Fruit fly (Drosophila melanogaster): ENCODE results near the gene Sgs4.
A peak's percentile ranks its signal among the peaks of the same experiment; 100 is the strongest.
"Not testable (repeated sequence)": the region's sequence is repeated elsewhere in the genome, so short reads cannot be mapped to it uniquely, and the experiment has no call there.

The Sgs4 gene

DNA sequence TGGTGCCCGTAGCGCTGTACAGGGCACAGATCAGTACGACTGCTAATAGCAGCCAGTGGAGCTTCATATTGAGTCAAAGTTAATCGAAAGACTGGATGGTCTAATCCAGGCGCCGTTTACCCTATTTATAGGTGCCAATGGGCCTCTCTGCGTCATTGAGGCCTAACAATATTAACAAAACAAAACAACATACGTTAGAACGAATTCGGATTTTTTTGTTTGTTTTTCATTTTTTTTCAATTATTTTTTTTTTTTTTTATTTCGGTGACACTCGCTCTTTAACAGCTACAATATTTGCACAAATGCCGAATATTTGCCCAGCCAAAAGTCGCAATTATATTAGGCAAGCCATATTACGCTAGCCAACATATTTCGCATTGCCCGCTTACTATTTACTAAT lies 13.3 kb upstream of the Sgs4 start, which contains the start of gene CG14265:
CG14265 (minus strand) TSS at position 101 of the 400 bp plus-strand sequence.
- TF ChIP-seq CG3281 (GFP tag; optimal IDR thresholded peaks at IDR 0.05) (peak; percentile 12), CG10654 (GFP tag; optimal IDR thresholded peaks at IDR 0.05) (no peak)

DNA sequence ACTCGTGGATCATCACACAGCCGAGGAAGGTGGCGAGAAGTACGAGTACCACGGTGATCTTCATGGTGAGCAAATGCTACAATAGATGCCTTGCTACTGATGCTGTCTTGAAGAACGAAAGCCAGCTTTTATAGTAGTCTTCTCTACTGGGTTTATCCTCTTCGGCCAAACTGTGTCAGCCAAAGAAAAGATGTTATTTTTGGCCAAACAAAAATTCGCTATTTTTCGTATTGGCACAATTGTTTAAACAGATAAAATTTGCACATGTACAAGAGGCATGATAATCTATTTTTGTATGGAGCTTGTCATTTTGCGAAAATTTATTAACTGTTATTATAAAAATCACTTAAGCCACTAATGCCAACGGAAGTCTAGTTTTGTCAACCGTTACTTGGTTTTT lies 9.4 kb upstream of the Sgs4 start, which contains the start of gene ng2:
ng2 (minus strand) TSS at position 101 of the 400 bp plus-strand sequence.
- not testable (repeated sequence) for TF ChIP-seq CG17328 (GFP tag; IDR thresholded peaks at IDR 0.05); Opbp (GFP tag; IDR thresholded peaks at IDR 0.05; ENCODE audit: partially characterized antibody); CG11085 (GFP tag; IDR thresholded peaks at IDR 0.05)

DNA sequence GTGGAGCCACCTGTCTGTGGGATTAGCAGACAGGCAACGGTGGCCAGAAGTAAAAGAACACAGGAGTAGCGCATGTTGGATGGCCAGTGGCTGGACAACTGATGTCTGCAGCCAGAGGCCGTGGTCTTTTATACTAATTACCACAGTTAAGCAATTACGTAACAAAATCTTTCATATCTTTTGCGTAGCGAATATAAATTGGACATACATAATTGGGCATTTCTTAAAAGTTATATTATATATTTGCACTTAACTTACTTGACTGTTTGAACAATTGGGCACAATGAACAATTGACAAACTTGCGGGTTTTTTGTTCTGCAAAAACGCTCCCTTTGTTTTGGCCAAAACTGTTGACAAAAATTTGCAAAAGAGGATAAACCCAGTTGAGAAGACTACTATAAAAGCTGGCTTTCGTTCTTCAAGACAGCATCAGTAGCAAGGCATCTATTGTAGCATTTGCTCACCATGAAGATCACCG lies 7.9 kb upstream of the Sgs4 start, which contains the start of the genes ng3 and ng1:
ng3 (minus strand) TSS at position 101 of the 479 bp plus-strand sequence.
ng1 (plus strand) TSS at position 429 of the 479 bp plus-strand sequence.
- no peak for TF ChIP-seq CG3847 (GFP tag; IDR thresholded peaks at IDR 0.05)
- TF ChIP-seq Sin3A (optimal IDR thresholded peaks at IDR 0.05), result no peak
- no peak for TF ChIP-seq CG11560 (tag; IDR thresholded peaks at IDR 0.05)
- TF ChIP-seq ro (GFP tag; IDR thresholded peaks at IDR 0.05), result no peak
- TF ChIP-seq CG1024 (GFP tag; IDR thresholded peaks at IDR 0.05), result no peak
- TF ChIP-seq CG15269 (tag; optimal IDR thresholded peaks at IDR 0.05), result no peak
- no peak for TF ChIP-seq Sox100B (GFP tag; optimal IDR thresholded peaks at IDR 0.05)
- TF ChIP-seq unc-4 (GFP tag; IDR thresholded peaks at IDR 0.05; ENCODE audit: partially characterized antibody), result no peak
- no peak for TF ChIP-seq CG4328 (GFP tag; optimal IDR thresholded peaks at IDR 0.05)
- no peak for TF ChIP-seq MBD-R2 (GFP tag; IDR thresholded peaks at IDR 0.05)
- no peak for TF ChIP-seq CG17912 (GFP tag; optimal IDR thresholded peaks at IDR 0.05)
- TF ChIP-seq Blimp-1 (GFP tag; optimal IDR thresholded peaks at IDR 0.05), result no peak
- TF ChIP-seq sisA (GFP tag; IDR thresholded peaks at IDR 0.05), result no peak
- TF ChIP-seq H2.0 (GFP tag; IDR thresholded peaks at IDR 0.05), result no peak
- no peak for TF ChIP-seq CG6765 (GFP tag; optimal IDR thresholded peaks at IDR 0.05)
- TF ChIP-seq insv (GFP tag; optimal IDR thresholded peaks at IDR 0.05), result no peak

DNA sequence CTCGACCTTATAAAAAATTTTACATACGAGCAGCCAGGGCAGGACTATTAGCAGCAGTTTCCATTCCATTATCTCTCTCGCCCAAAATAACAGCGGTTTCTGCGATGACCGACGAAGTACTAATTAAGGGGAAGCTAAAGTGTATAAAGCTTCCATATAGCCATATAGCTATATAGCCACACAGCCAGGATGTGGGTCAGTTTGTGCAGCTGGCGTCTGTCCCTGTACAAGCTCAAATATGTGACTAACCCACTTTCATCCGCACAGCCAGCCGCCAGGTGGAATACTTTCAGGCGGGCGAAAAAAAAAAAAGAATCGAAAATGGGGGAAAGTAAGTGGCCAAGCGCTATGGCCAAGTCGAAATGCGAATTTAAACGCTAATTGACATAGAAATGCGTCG lies 5.8 kb upstream of the Sgs4 start, which contains the start of gene ng4:
ng4 (minus strand) TSS at position 101 of the 400 bp plus-strand sequence.
- no peak for TF ChIP-seq CG9437 (GFP tag; optimal IDR thresholded peaks at IDR 0.05)
- TF ChIP-seq chn (GFP tag; optimal IDR thresholded peaks at IDR 0.05), result no peak
- no peak for TF ChIP-seq CG33557 (GFP tag; optimal IDR thresholded peaks at IDR 0.05)
- no peak for TF ChIP-seq nerfin-1 (tag; optimal IDR thresholded peaks at IDR 0.05)
- no peak for TF ChIP-seq pzg (GFP tag; optimal IDR thresholded peaks at IDR 0.05)
- no peak for TF ChIP-seq CG4820 (GFP tag; optimal IDR thresholded peaks at IDR 0.05)
- TF ChIP-seq BtbVII (GFP tag; optimal IDR thresholded peaks at IDR 0.05), result no peak
- no peak for TF ChIP-seq Ravus (GFP tag; IDR thresholded peaks at IDR 0.05)
- no peak for TF ChIP-seq maf-S (GFP tag; optimal IDR thresholded peaks at IDR 0.05)
- TF ChIP-seq Six4 (GFP tag; optimal IDR thresholded peaks at IDR 0.05), result no peak
- TF ChIP-seq z (GFP tag; IDR thresholded peaks at IDR 0.05), result no peak
- no peak for TF ChIP-seq dm (GFP tag; optimal IDR thresholded peaks at IDR 0.05)
- TF ChIP-seq Mrtf (GFP tag; IDR thresholded peaks at IDR 0.05), result no peak
- TF ChIP-seq CG12236 (GFP tag; optimal IDR thresholded peaks at IDR 0.05), result no peak
- TF ChIP-seq CG7357 (GFP tag; IDR thresholded peaks at IDR 0.05), result no peak
- TF ChIP-seq NC2α (GFP tag; optimal IDR thresholded peaks at IDR 0.05), result no peak
- TF ChIP-seq ase (GFP tag; IDR thresholded peaks at IDR 0.05), result no peak
- no peak for TF ChIP-seq Aef1 (GFP tag; IDR thresholded peaks at IDR 0.05)
- no peak for TF ChIP-seq Asciz (GFP tag; optimal IDR thresholded peaks at IDR 0.05)

Data from whole organism, embryonic.